Worm (Caenorhabditis elegans): ENCODE results near the gene F54H12.10.

F54H12.10 gene

DNA sequence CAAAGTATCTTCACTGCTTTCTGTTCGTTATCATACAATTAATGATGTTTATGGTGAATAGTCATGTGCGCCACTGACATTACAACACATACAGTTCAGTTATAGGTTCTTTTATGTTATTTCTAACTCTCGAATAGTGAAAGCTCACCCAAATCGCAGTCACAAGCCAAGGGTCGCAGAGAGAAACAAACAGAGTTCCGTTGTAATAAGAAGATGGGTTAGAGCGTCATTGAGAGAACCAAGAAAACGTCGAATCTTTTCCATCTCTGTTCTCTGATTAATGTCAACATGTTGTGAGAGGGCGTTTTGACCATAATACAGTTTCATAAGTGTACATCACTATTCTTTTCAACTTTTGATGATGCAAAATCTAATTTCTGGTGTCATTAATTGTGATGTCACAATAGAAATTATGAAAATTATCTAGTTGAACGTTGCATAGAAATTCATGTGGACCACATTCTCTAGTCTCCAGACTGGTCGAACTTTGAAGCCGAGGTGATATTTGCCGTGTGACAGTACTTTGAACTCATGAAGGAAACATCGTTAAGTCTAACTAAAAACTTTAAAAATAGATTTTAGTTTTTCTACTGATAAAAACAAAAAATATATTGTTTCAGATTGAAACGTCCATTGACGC is 15.3 kb upstream of the F54H12.10 start (continued):
- TF ChIP-seq B0261.1 (tag; optimal IDR thresholded peaks at IDR 0.05) (no peak), nhr-120 (GFP tag; IDR thresholded peaks at IDR 0.05) (no peak), K12H6.12 (tag; optimal IDR thresholded peaks at IDR 0.05) (no peak), madf-6 (GFP tag; IDR thresholded peaks at IDR 0.05) (no peak; the same call in 1 of the 2 replicates), nfyb-1 (GFP tag; IDR thresholded peaks at IDR 0.05) (peak; percentile 40; the same call in 1 of the 2 replicates), rec-8 (tag; optimal IDR thresholded peaks at IDR 0.05) (no peak), rpc-1 (optimal IDR thresholded peaks at IDR 0.05) (no peak), rpc-1 (tag; optimal IDR thresholded peaks at IDR 0.05) (no peak), K11D2.4 (GFP tag; IDR thresholded peaks at IDR 0.05) (no peak), cebp-2 (GFP tag; IDR thresholded peaks at IDR 0.05) (no peak), bed-2 (GFP tag; IDR thresholded peaks at IDR 0.05) (no peak), chd-7 (tag; optimal IDR thresholded peaks at IDR 0.05) (no peak), snpc-1.3 (tag; optimal IDR thresholded peaks at IDR 0.05; ENCODE audit: insufficient read depth) (no peak), dox-1 (GFP tag; IDR thresholded peaks at IDR 0.05) (no peak), let-526 (GFP tag; IDR thresholded peaks at IDR 0.05) (no peak), snpc-3.4 (tag; optimal IDR thresholded peaks at IDR 0.05) (no peak), mxl-1 (tag; optimal IDR thresholded peaks at IDR 0.05) (no peak), F55B11.4 (tag; optimal IDR thresholded peaks at IDR 0.05; ENCODE audit: borderline replicate concordance, insufficient read depth) (no peak), lin-40 (tag; optimal IDR thresholded peaks at IDR 0.05) (no peak), ccch-3 (GFP tag; optimal IDR thresholded peaks at IDR 0.05) (no peak), athp-1 (tag; optimal IDR thresholded peaks at IDR 0.05) (no peak), zfh-2 (GFP tag; conservative IDR thresholded peaks at IDR 0.05) (no peak), mes-4 (tag; optimal IDR thresholded peaks at IDR 0.05) (no peak), atf-7 (tag; optimal IDR thresholded peaks at IDR 0.05) (no peak), nfya-1 (tag; optimal IDR thresholded peaks at IDR 0.05; ENCODE audit: borderline replicate concordance, insufficient read depth) (no peak), ekl-4 (GFP tag; IDR thresholded peaks at IDR 0.05) (no peak), fkh-3 (tag; optimal IDR thresholded peaks at IDR 0.05) (no peak), sptf-2 (GFP tag; optimal IDR thresholded peaks at IDR 0.05) (no peak), tbx-9 (tag; optimal IDR thresholded peaks at IDR 0.05; ENCODE audit: borderline replicate concordance) (no peak), madf-10 (tag; optimal IDR thresholded peaks at IDR 0.05) (no peak), ama-1 (optimal IDR thresholded peaks at IDR 0.05) (no peak), ama-1 (GFP tag; optimal IDR thresholded peaks at IDR 0.05) (no peak), hmg-20 (GFP tag; IDR thresholded peaks at IDR 0.05) (no peak), mel-28 (tag; optimal IDR thresholded peaks at IDR 0.05; ENCODE audit: borderline replicate concordance) (no peak), rcor-1 (GFP tag; IDR thresholded peaks at IDR 0.05) (no peak), ztf-18 (tag; optimal IDR thresholded peaks at IDR 0.05) (no peak), F39B2.1 (GFP tag; IDR thresholded peaks at IDR 0.05) (no peak), snpc-1.1 (tag; optimal IDR thresholded peaks at IDR 0.05; ENCODE audit: insufficient read depth) (no peak), T07F8.4 (tag; optimal IDR thresholded peaks at IDR 0.05) (no peak), egl-18 (GFP tag; IDR thresholded peaks at IDR 0.05) (no peak), mcd-1 (GFP tag; IDR thresholded peaks at IDR 0.05) (peak; percentile 15; the same call in 1 of the 2 replicates), attf-5 (GFP tag; optimal IDR thresholded peaks at IDR 0.05) (peak; percentile 26), F57C9.4 (tag; optimal IDR thresholded peaks at IDR 0.05) (no peak), ztf-6 (GFP tag; IDR thresholded peaks at IDR 0.05) (no peak), ceh-91 (GFP tag; IDR thresholded peaks at IDR 0.05) (no peak), lag-1 (GFP tag; IDR thresholded peaks at IDR 0.05) (no peak), snpc-4 (GFP tag; optimal IDR thresholded peaks at IDR 0.05) (no peak), snpc-4 (tag; optimal IDR thresholded peaks at IDR 0.05) (no peak), ets-4 (GFP tag; optimal IDR thresholded peaks at IDR 0.05) (peak; percentile 61)
